Fruit fly (Drosophila melanogaster) whole organism, wandering third instar larva: ENCODE data around the gene Roc1a.

Experiments
- Abd-B ChIP-seq: fragments of >200 bp; optimal IDR thresholded peaks from 2 replicates; lab custom pipeline; 2017; ENCODE audit warnings: missing biosample characterization, missing genetic modification characterization
- CG32264 ChIP-seq: fragments of 200-800 bp; sonication (Bioruptor generic); optimal IDR thresholded peaks from 2 replicates; lab custom pipeline; 2016; ENCODE audit warnings: missing biosample characterization, missing genetic modification characterization
- CG9705 ChIP-seq: fragments of 200-800 bp; sonication (Bioruptor generic); optimal IDR thresholded peaks from 2 replicates; lab custom pipeline; 2018; ENCODE audit warnings: missing biosample characterization, mild to moderate bottlenecking, missing genetic modification characterization
- CrebA ChIP-seq: fragments of 200-800 bp; sonication (Bioruptor generic); optimal IDR thresholded peaks from 2 replicates; lab custom pipeline; 2016; ENCODE audit warnings: missing biosample characterization, mild to moderate bottlenecking, missing genetic modification characterization, borderline replicate concordance
- Dfd ChIP-seq: fragments of >200 bp; optimal IDR thresholded peaks from 2 replicates; lab custom pipeline; 2017; ENCODE audit warnings: missing biosample characterization, missing genetic modification characterization
- Dif ChIP-seq: fragments of 200-275, 200-300 bp; sonication (Bioruptor generic); optimal IDR thresholded peaks from 2 replicates; lab custom pipeline; 2018; ENCODE audit warnings: missing biosample characterization, missing genetic modification characterization; ENCODE audit not compliant: partially characterized antibody
- GATAd ChIP-seq: sonication (Bioruptor generic); optimal IDR thresholded peaks from 2 replicates; lab custom pipeline; 2016; ENCODE audit warnings: missing biosample characterization, missing genetic modification characterization
- HLH106 ChIP-seq: fragments of 200-800 bp; optimal IDR thresholded peaks from 3 replicates; lab custom pipeline; 2019; ENCODE audit warnings: missing biosample characterization, mild to moderate bottlenecking, missing genetic modification characterization, moderate library complexity
- Hnf4 ChIP-seq: fragments of 200-800 bp; sonication (Bioruptor generic); optimal IDR thresholded peaks from 2 replicates; lab custom pipeline; 2016; ENCODE audit warnings: missing biosample characterization, mild to moderate bottlenecking, missing genetic modification characterization
- Hr78 ChIP-seq: fragments of >200 bp; optimal IDR thresholded peaks from 2 replicates; lab custom pipeline; 2017; ENCODE audit warnings: missing biosample characterization, missing genetic modification characterization
- Hr83 ChIP-seq: fragments of 200-300 bp; sonication (Bioruptor generic); optimal IDR thresholded peaks from 2 replicates; lab custom pipeline; 2016; ENCODE audit warnings: missing biosample characterization, mild to moderate bottlenecking, missing genetic modification characterization, moderate library complexity; ENCODE audit not compliant: poor library complexity, severe bottlenecking
- Jra ChIP-seq: sonication (Bioruptor generic); optimal IDR thresholded peaks from 2 replicates; lab custom pipeline; 2016; ENCODE audit warnings: missing biosample characterization, missing genetic modification characterization
- Mio ChIP-seq: sonication (Bioruptor generic); optimal IDR thresholded peaks from 2 replicates; lab custom pipeline; 2016; ENCODE audit warnings: missing biosample characterization, missing genetic modification characterization
- Myc ChIP-seq: fragments of >200 bp; optimal IDR thresholded peaks from 2 replicates; lab custom pipeline; 2017
- N ChIP-seq: fragments of >200 bp; optimal IDR thresholded peaks from 2 replicates; lab custom pipeline; 2018; ENCODE audit warnings: missing biosample characterization, missing external identifiers, missing genetic modification characterization
- OdsH ChIP-seq: fragments of 200-800 bp; sonication (Bioruptor generic); optimal IDR thresholded peaks from 2 replicates; lab custom pipeline; 2016; ENCODE audit warnings: missing biosample characterization, mild to moderate bottlenecking, missing genetic modification characterization
- Rel ChIP-seq, 2 experiments: fragments of 200-800 bp; sonication (Bioruptor generic) in 1 of 2; optimal IDR thresholded peaks; 2 replicates in 1 of 2; 3 replicates in 1 of 2; lab custom pipeline; 2016 to 2019; ENCODE audit warnings: mild to moderate bottlenecking in 2 of 2, missing biosample characterization in 2 of 2, missing genetic modification characterization in 2 of 2, moderate library complexity in 1 of 2
- Sp1 ChIP-seq: fragments of 200-800 bp; sonication (Bioruptor generic); optimal IDR thresholded peaks from 3 replicates; lab custom pipeline; 2019; ENCODE audit warnings: missing biosample characterization, mild to moderate bottlenecking, missing genetic modification characterization, moderate library complexity
- Vsx2 ChIP-seq: fragments of 200-300, 225-300 bp; sonication (Bioruptor generic); optimal IDR thresholded peaks from 2 replicates; lab custom pipeline; 2018; ENCODE audit warnings: missing biosample characterization, missing genetic modification characterization; ENCODE audit not compliant: partially characterized antibody
- br ChIP-seq: fragments of 200-800 bp; sonication (Bioruptor generic); optimal IDR thresholded peaks from 2 replicates; lab custom pipeline; 2016; ENCODE audit warnings: missing biosample characterization, missing genetic modification characterization
- brk ChIP-seq: fragments of 200-800 bp; sonication (Bioruptor generic); optimal IDR thresholded peaks from 2 replicates; lab custom pipeline; 2016; ENCODE audit warnings: missing biosample characterization, mild to moderate bottlenecking, missing genetic modification characterization
- dl ChIP-seq, 2 experiments: fragments of 175-275, 200-275 bp in 1 of 2; fragments of 200-275 bp in 1 of 2; sonication (Bioruptor generic); optimal IDR thresholded peaks; lab custom pipeline; 2018; ENCODE audit warnings: mild to moderate bottlenecking in 2 of 2, missing biosample characterization in 2 of 2, missing genetic modification characterization in 2 of 2, moderate library complexity in 2 of 2; ENCODE audit not compliant: partially characterized antibody in 2 of 2, insufficient read depth in 1 of 2
- dmrt93B ChIP-seq: fragments of 200-800 bp; sonication (Bioruptor generic); optimal IDR thresholded peaks from 2 replicates; lab custom pipeline; 2018; ENCODE audit warnings: missing biosample characterization, mild to moderate bottlenecking, missing genetic modification characterization
- dsf ChIP-seq: sonication (Bioruptor generic); optimal IDR thresholded peaks from 2 replicates; lab custom pipeline; 2016; ENCODE audit warnings: missing biosample characterization, missing genetic modification characterization, borderline replicate concordance
- ey ChIP-seq: fragments of 200-800 bp; sonication (Bioruptor generic); optimal IDR thresholded peaks from 2 replicates; lab custom pipeline; 2016; ENCODE audit warnings: missing biosample characterization, missing genetic modification characterization
- foxo ChIP-seq, 2 experiments: fragments of 200-800 bp; sonication (Bioruptor generic); optimal IDR thresholded peaks; 2 replicates in 1 of 2; 3 replicates in 1 of 2; lab custom pipeline; 2016 to 2017; ENCODE audit warnings: missing biosample characterization in 2 of 2, missing genetic modification characterization in 2 of 2
- fru ChIP-seq: fragments of 200-800 bp; sonication (Bioruptor generic); optimal IDR thresholded peaks from 3 replicates; lab custom pipeline; 2016; ENCODE audit warnings: missing biosample characterization, mild to moderate bottlenecking, missing genetic modification characterization
- h ChIP-seq: fragments of 200-800 bp; sonication (Bioruptor generic); optimal IDR thresholded peaks from 3 replicates; lab custom pipeline; 2016; ENCODE audit warnings: missing biosample characterization, mild to moderate bottlenecking, missing genetic modification characterization
- jim ChIP-seq: fragments of 175-275, 200-325 bp; sonication (Bioruptor generic); optimal IDR thresholded peaks from 2 replicates; lab custom pipeline; 2016; ENCODE audit warnings: missing biosample characterization, mild to moderate bottlenecking, missing genetic modification characterization
- lola ChIP-seq: fragments of >200 bp; optimal IDR thresholded peaks from 2 replicates; lab custom pipeline; 2017; ENCODE audit warnings: missing biosample characterization, missing genetic modification characterization
- pan ChIP-seq: fragments of >200 bp; optimal IDR thresholded peaks from 2 replicates; lab custom pipeline; 2017
- psq ChIP-seq: fragments of 200-800 bp; sonication (Bioruptor generic); optimal IDR thresholded peaks from 3 replicates; lab custom pipeline; 2017; ENCODE audit warnings: missing biosample characterization, mild to moderate bottlenecking, missing genetic modification characterization, moderate library complexity
- rgr ChIP-seq: fragments of 200-800 bp; sonication (Bioruptor generic); optimal IDR thresholded peaks from 3 replicates; lab custom pipeline; 2016; ENCODE audit warnings: missing biosample characterization, mild to moderate bottlenecking, missing genetic modification characterization
- sage ChIP-seq: fragments of 200-800 bp; sonication (Bioruptor generic); optimal IDR thresholded peaks from 2 replicates; lab custom pipeline; 2016; ENCODE audit warnings: missing biosample characterization, mild to moderate bottlenecking, missing genetic modification characterization
- sv ChIP-seq: fragments of 200-800 bp; sonication (Bioruptor generic); optimal IDR thresholded peaks from 3 replicates; lab custom pipeline; 2016; ENCODE audit warnings: missing biosample characterization, missing genetic modification characterization
- tai ChIP-seq: sonication (Bioruptor generic); optimal IDR thresholded peaks from 2 replicates; lab custom pipeline; 2016; ENCODE audit warnings: missing biosample characterization, missing genetic modification characterization
- usp ChIP-seq: fragments of >200 bp; optimal IDR thresholded peaks from 2 replicates; lab custom pipeline; 2017; ENCODE audit warnings: missing biosample characterization, missing genetic modification characterization
- woc ChIP-seq: sonication (Bioruptor generic); optimal IDR thresholded peaks from 2 replicates; lab custom pipeline; 2016; ENCODE audit warnings: missing biosample characterization, mild to moderate bottlenecking, missing genetic modification characterization

The Roc1a gene

DNA sequence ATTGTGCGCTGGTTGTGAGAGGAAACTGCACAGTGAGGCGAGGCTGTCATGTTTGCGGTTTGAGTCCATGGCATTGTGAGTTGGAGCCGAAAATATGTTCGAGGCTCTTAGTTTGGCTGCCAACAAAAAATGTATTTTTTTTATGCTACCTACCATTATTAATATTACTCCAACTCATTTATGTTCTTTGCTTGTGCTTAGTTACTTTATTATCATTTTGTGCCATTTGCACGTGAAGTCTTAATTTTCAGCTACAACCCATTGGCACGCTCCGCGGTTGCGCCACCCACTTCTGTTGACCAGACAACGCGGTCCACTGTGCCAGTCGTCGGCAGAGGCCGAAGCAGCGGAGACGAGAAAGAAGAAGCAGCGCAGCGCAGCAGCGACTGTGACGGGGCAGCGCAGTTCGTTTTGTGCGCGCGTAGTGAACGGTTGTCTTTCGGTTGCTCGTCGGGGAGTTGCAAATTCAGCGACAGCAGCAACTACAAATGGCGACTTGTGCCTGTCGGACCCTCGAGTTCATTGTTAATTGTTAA lies 39.4 kb downstream of the Roc1a start, which contains the start of gene sdk:
sdk (plus strand) TSS at position 398 of the 536 bp plus-strand sequence.
- TF ChIP-seq CrebA (GFP tag; lab: Kevin White, UChicago) (peak; percentile 30), GATAd (GFP tag; lab: Kevin White, UChicago) (no peak), sage (GFP tag; lab: Kevin White, UChicago) (peak; percentile 78), Dfd (GFP tag; lab: Kevin White, UChicago) (no peak), fru (GFP tag; lab: Kevin White, UChicago) (peak; percentile 98), Hr83 (GFP tag; lab: Kevin White, UChicago) (peak; percentile 11), dsf (peak; percentile 38), CG32264 (peak; percentile 64), dmrt93B (GFP tag; lab: Kevin White, UChicago) (peak; percentile 91), Abd-B (GFP tag; lab: Kevin White, UChicago) (no peak), OdsH (GFP tag; lab: Kevin White, UChicago) (peak; percentile 94), Vsx2 (peak; percentile 51), jim (GFP tag; lab: Kevin White, UChicago) (no peak), tai (GFP tag; lab: Kevin White, UChicago) (peak; percentile 91), ey (GFP tag; lab: Kevin White, UChicago) (peak; percentile 96), Sp1 (GFP tag; lab: Kevin White, UChicago) (peak; percentile 90), usp (GFP tag; lab: Kevin White, UChicago) (no peak), Jra (GFP tag; lab: Kevin White, UChicago) (peak; percentile 84), Myc (lab: Kevin White, UChicago) (no peak), h (GFP tag; lab: Kevin White, UChicago) (peak; percentile 98), Hnf4 (GFP tag; lab: Kevin White, UChicago) (peak; percentile 93), Mio (peak; percentile 68), rgr (GFP tag; lab: Kevin White, UChicago) (peak; percentile 93), br (peak; percentile 96), sv (GFP tag; lab: Kevin White, UChicago) (peak; percentile 85), Hr78 (GFP tag; lab: Kevin White, UChicago) (no peak), HLH106 (tag; lab: Kevin White, UChicago) (peak; percentile 92), Rel (GFP tag; optimal IDR thresholded peaks at IDR 0.05; lab: Kevin White, UChicago) (peak; percentile 81), Rel (tag; optimal IDR thresholded peaks at IDR 0.05; lab: Kevin White, UChicago) (peak; percentile 51), Dif (GFP tag; lab: Kevin White, UChicago) (peak; percentile 44), dl (GFP tag; optimal IDR thresholded peaks at IDR 0.05; lab: Kevin White, UChicago; ENCODE audit: insufficient read depth in 1 of 2, partially characterized antibody in 2 of 2) (peak in 1 of 2 experiments; percentile 45), psq (GFP tag; lab: Kevin White, UChicago) (peak; percentile 92), CG9705 (GFP tag; lab: Kevin White, UChicago) (peak; percentile 86), N (no peak), woc (GFP tag; lab: Kevin White, UChicago) (peak; percentile 98), brk (peak; percentile 75), foxo (GFP tag; optimal IDR thresholded peaks at IDR 0.05; lab: Kevin White, UChicago) (peak; percentile 9 to 96), pan (lab: Kevin White, UChicago) (no peak), lola (GFP tag; lab: Kevin White, UChicago) (no peak)

DNA sequence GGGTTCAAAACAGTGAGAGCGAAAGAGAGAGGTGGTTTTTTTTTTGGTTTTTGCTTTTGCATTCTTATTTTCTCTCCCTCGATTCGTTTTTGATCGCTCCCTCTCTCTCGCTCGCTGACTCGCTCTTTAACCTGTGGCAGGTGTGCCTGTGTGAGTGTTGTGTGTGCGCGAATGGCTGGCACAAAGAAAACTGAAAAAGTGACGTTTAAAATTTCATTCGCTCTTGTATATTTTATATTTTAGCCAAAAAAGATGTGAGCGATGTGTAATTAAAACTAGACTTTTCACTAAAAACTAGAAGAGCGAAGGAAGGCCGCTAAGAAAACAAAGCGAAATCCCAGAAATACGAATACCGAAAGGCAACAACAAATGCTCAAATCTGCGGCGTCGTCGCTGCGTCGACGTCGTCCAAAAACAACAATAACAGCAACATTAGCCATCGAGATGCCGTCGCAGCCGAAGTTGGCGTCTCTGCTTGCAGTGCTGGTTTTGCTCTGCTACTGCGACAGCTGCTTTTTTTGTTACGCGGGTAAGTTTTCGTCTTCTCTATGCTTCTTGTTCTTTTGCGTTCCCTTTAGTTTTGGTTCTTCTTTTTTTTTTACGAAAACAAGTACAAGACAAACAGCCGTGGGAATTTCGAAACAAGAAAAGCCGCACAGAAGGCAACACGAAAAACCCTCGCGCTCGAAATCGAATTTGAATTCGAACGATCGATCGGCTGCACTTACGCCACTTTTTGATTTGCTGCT lies 40.4 kb downstream of the Roc1a start:
- peak in 1 of 2 experiments; percentile 54 for TF ChIP-seq dl (GFP tag; optimal IDR thresholded peaks at IDR 0.05; lab: Kevin White, UChicago; ENCODE audit: insufficient read depth in 1 of 2, partially characterized antibody in 2 of 2)
- TF ChIP-seq usp (GFP tag; lab: Kevin White, UChicago), result no peak
- TF ChIP-seq CG9705 (GFP tag; lab: Kevin White, UChicago), result no peak
- TF ChIP-seq Rel (GFP tag; optimal IDR thresholded peaks at IDR 0.05; lab: Kevin White, UChicago), result peak; percentile 0
- no peak for TF ChIP-seq Rel (tag; optimal IDR thresholded peaks at IDR 0.05; lab: Kevin White, UChicago)
- peak; percentile 33 for TF ChIP-seq Vsx2
- TF ChIP-seq CrebA (GFP tag; lab: Kevin White, UChicago), result peak; percentile 36
- peak; percentile 90 for TF ChIP-seq psq (GFP tag; lab: Kevin White, UChicago)
- TF ChIP-seq br, result no peak
- no peak for TF ChIP-seq sage (GFP tag; lab: Kevin White, UChicago)
- TF ChIP-seq HLH106 (tag; lab: Kevin White, UChicago), result no peak
- TF ChIP-seq Dif (GFP tag; lab: Kevin White, UChicago), result peak; percentile 80
